Worm (Caenorhabditis elegans) whole organism, early embryonic: Measurements from ENCODE around the gene T24D5.3.

ENCODE experiments used
- B0310.2 ChIP-seq: sonication (generic microtip); optimal IDR thresholded peaks from 2 replicates; lab custom pipeline; 2016; ENCODE audit warnings: mild to moderate bottlenecking, missing genetic modification characterization, missing compliant biosample characterization
- ama-1 ChIP-seq: fragments of 150-350 bp; optimal IDR thresholded peaks from 2 replicates; lab custom pipeline; 2014
- ceh-36 ChIP-seq: sonication (generic microtip); optimal IDR thresholded peaks from 2 replicates; lab custom pipeline; 2016; ENCODE audit warnings: missing genetic modification characterization, inconsistent platforms, missing compliant biosample characterization
- flt-1 ChIP-seq: fragments of 200-800 bp; sonication (Bioruptor generic); IDR thresholded peaks from 2 replicates; pipeline ENCODE4 v1.3.6; 2022; ENCODE audit warnings: missing genetic modification characterization, missing compliant biosample characterization
- hnd-1 ChIP-seq: sonication (generic microtip); optimal IDR thresholded peaks from 2 replicates; lab custom pipeline; 2016; ENCODE audit warnings: missing genetic modification characterization, missing compliant biosample characterization
- scrt-1 ChIP-seq: fragments of 200-800 bp; sonication (Bioruptor generic); IDR thresholded peaks from 2 replicates; pipeline ENCODE4 v1.3.6; 2022; ENCODE audit warnings: missing genetic modification characterization, missing compliant biosample characterization
- sea-1 ChIP-seq: fragments of 200-800 bp; sonication (Bioruptor generic); conservative IDR thresholded peaks from 2 replicates; pipeline ENCODE4 v1.3.6; 2022; ENCODE audit warnings: missing genetic modification characterization, missing compliant biosample characterization
- tbx-11 ChIP-seq: fragments of 200-800 bp; sonication (Bioruptor generic); IDR thresholded peaks from 2 replicates; pipeline ENCODE4 v1.3.6; 2022; ENCODE audit warnings: missing genetic modification characterization, missing compliant biosample characterization
- tra-4 ChIP-seq: sonication (generic microtip); optimal IDR thresholded peaks from 2 replicates; lab custom pipeline; 2017; ENCODE audit warnings: missing genetic modification characterization, missing compliant biosample characterization

DNA sequence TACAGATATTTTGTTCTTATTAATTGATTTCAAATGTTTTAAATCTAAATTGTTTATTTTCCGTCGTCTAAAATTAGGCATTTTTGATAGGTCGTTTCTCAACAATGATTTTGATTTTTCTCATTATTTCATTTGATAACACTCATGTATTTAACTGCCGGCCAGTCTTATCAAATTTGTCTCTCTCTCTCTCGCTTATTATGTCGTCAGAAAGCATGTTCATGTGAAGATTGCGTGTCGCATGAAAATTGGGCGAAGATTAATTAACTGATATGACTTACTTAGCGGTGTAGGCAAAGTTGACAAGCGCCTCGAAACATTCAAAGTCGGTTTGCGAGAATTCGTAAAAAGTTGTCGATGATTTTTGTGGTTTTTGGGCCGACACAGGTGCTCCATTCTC, 47.9 kb downstream of the T24D5.3 start:
- no peak for TF ChIP-seq flt-1 (GFP tag; lab: Robert Waterston, UW)
- TF ChIP-seq tra-4, result no peak
- TF ChIP-seq scrt-1 (GFP tag; lab: Robert Waterston, UW), result no peak
- no peak for TF ChIP-seq B0310.2 (tag; lab: Kevin White, UChicago)
- TF ChIP-seq tbx-11, result no peak
- no peak for TF ChIP-seq ama-1 (lab: Kevin White, UChicago)
- no peak for TF ChIP-seq hnd-1 (tag; lab: Kevin White, UChicago)
- TF ChIP-seq sea-1, result no peak
- no peak for TF ChIP-seq ceh-36 (tag; lab: Kevin White, UChicago)
